Worm (Caenorhabditis elegans): ENCODE results near the gene C49C3.11.

The C49C3.11 gene

ce11 chrIV:17320445-17320844 lies 23.1 kb upstream of the C49C3.11 start, which contains the start of gene C49C3.4:
C49C3.4 (plus strand) TSS chrIV:17320795.
- TF ChIP-seq ceh-13 (GFP tag; optimal IDR thresholded peaks at IDR 0.05) (no peak), tra-4 (tag; optimal IDR thresholded peaks at IDR 0.05) (no peak), hmg-4 (GFP tag; optimal IDR thresholded peaks at IDR 0.05) (no peak), ets-7 (tag; optimal IDR thresholded peaks at IDR 0.05) (no peak), sea-1 (GFP tag; conservative IDR thresholded peaks at IDR 0.05) (no peak), hnd-1 (tag; optimal IDR thresholded peaks at IDR 0.05) (no peak), tbx-37 (GFP tag; conservative IDR thresholded peaks at IDR 0.05) (no peak), flt-1 (GFP tag; IDR thresholded peaks at IDR 0.05) (no peak), F13C5.2 (tag; optimal IDR thresholded peaks at IDR 0.05) (no peak), pes-1 (GFP tag; IDR thresholded peaks at IDR 0.05) (no peak), ceh-36 (tag; optimal IDR thresholded peaks at IDR 0.05) (no peak)

ce11 chrIV:17328834-17329233 lies 14.7 kb upstream of the C49C3.11 start, which contains the start of gene ceh-88:
ceh-88 (plus strand) TSS chrIV:17329188.
- TF ChIP-seq aly-1 (tag; optimal IDR thresholded peaks at IDR 0.05), result no peak
- no peak for TF ChIP-seq ceh-36 (tag; optimal IDR thresholded peaks at IDR 0.05)
- TF ChIP-seq pes-1 (GFP tag; IDR thresholded peaks at IDR 0.05), result no peak
- TF ChIP-seq ets-7 (tag; optimal IDR thresholded peaks at IDR 0.05), result no peak
- no peak for TF ChIP-seq hmg-4 (GFP tag; optimal IDR thresholded peaks at IDR 0.05)
- no peak for TF ChIP-seq scrt-1 (GFP tag; IDR thresholded peaks at IDR 0.05)
- no peak for TF ChIP-seq sea-1 (GFP tag; conservative IDR thresholded peaks at IDR 0.05)
- TF ChIP-seq B0310.2 (tag; optimal IDR thresholded peaks at IDR 0.05), result no peak
- no peak for TF ChIP-seq ceh-13 (GFP tag; optimal IDR thresholded peaks at IDR 0.05)
- TF ChIP-seq ama-1 (optimal IDR thresholded peaks at IDR 0.05), result no peak
- no peak for TF ChIP-seq tra-4 (tag; optimal IDR thresholded peaks at IDR 0.05)
- no peak for TF ChIP-seq tbx-37 (GFP tag; conservative IDR thresholded peaks at IDR 0.05)
- no peak for TF ChIP-seq hmbx-1 (tag; optimal IDR thresholded peaks at IDR 0.05)
- no peak for TF ChIP-seq flt-1 (GFP tag; IDR thresholded peaks at IDR 0.05)

ce11 chrIV:17331100-17331577 lies 12.4 kb upstream of the C49C3.11 start, which contains the start of gene C49C3.6:
C49C3.6 (plus strand) TSS chrIV:17331527.
- TF ChIP-seq tbx-37 (GFP tag; conservative IDR thresholded peaks at IDR 0.05) (no peak), hmbx-1 (tag; optimal IDR thresholded peaks at IDR 0.05) (no peak)

- no peak for TF ChIP-seq ceh-36 (tag; optimal IDR thresholded peaks at IDR 0.05)
- no peak for TF ChIP-seq sea-1 (GFP tag; conservative IDR thresholded peaks at IDR 0.05)
- no peak for TF ChIP-seq hmbx-1 (tag; optimal IDR thresholded peaks at IDR 0.05)
- TF ChIP-seq hmg-4 (GFP tag; optimal IDR thresholded peaks at IDR 0.05), result no peak
- TF ChIP-seq tbx-11 (GFP tag; IDR thresholded peaks at IDR 0.05), result no peak
- no peak for TF ChIP-seq flt-1 (GFP tag; IDR thresholded peaks at IDR 0.05)
- no peak for TF ChIP-seq aly-1 (tag; optimal IDR thresholded peaks at IDR 0.05)
- TF ChIP-seq F13C5.2 (tag; optimal IDR thresholded peaks at IDR 0.05), result no peak
- TF ChIP-seq ama-1 (optimal IDR thresholded peaks at IDR 0.05), result no peak
- no peak for TF ChIP-seq hnd-1 (tag; optimal IDR thresholded peaks at IDR 0.05)
- no peak for TF ChIP-seq tra-4 (tag; optimal IDR thresholded peaks at IDR 0.05)
- TF ChIP-seq ets-7 (tag; optimal IDR thresholded peaks at IDR 0.05), result no peak
- TF ChIP-seq ceh-13 (GFP tag; optimal IDR thresholded peaks at IDR 0.05), result no peak
Measured at ce11 chrIV:17332261-17332660, 11.3 kb upstream of the C49C3.11 start, which contains the start of gene C49C3.7. C49C3.7 (plus strand) TSS chrIV:17332561.

ce11 chrIV:17333542-17334281 lies 9.9 kb upstream of the C49C3.11 start, which contains the start of gene C49C3.15:
C49C3.15 (plus strand) TSS chrIV:17334231.
- no peak for TF ChIP-seq sea-1 (GFP tag; conservative IDR thresholded peaks at IDR 0.05)
- TF ChIP-seq scrt-1 (GFP tag; IDR thresholded peaks at IDR 0.05), result no peak
- no peak for TF ChIP-seq tbx-11 (GFP tag; IDR thresholded peaks at IDR 0.05)
- no peak for TF ChIP-seq hmg-4 (GFP tag; optimal IDR thresholded peaks at IDR 0.05)

- TF ChIP-seq tra-4 (tag; optimal IDR thresholded peaks at IDR 0.05) (no peak), flt-1 (GFP tag; IDR thresholded peaks at IDR 0.05) (no peak), scrt-1 (GFP tag; IDR thresholded peaks at IDR 0.05) (no peak), sea-1 (GFP tag; conservative IDR thresholded peaks at IDR 0.05) (no peak), pes-1 (GFP tag; IDR thresholded peaks at IDR 0.05) (no peak), ama-1 (optimal IDR thresholded peaks at IDR 0.05) (no peak), ceh-13 (GFP tag; optimal IDR thresholded peaks at IDR 0.05) (no peak), F13C5.2 (tag; optimal IDR thresholded peaks at IDR 0.05) (no peak)
Measured at ce11 chrIV:17335031-17335430, 8.6 kb upstream of the C49C3.11 start, which contains the start of gene C49C3.8. C49C3.8 (plus strand) TSS chrIV:17335203.

- TF ChIP-seq hmbx-1 (tag; optimal IDR thresholded peaks at IDR 0.05), result no peak
- TF ChIP-seq ets-7 (tag; optimal IDR thresholded peaks at IDR 0.05), result no peak
- TF ChIP-seq ama-1 (optimal IDR thresholded peaks at IDR 0.05), result no peak
- TF ChIP-seq hmg-4 (GFP tag; optimal IDR thresholded peaks at IDR 0.05), result no peak
- TF ChIP-seq ceh-13 (GFP tag; optimal IDR thresholded peaks at IDR 0.05), result no peak
- no peak for TF ChIP-seq pes-1 (GFP tag; IDR thresholded peaks at IDR 0.05)
- TF ChIP-seq tbx-11 (GFP tag; IDR thresholded peaks at IDR 0.05), result no peak
- no peak for TF ChIP-seq ceh-36 (tag; optimal IDR thresholded peaks at IDR 0.05)
- TF ChIP-seq tbx-37 (GFP tag; conservative IDR thresholded peaks at IDR 0.05), result no peak
- no peak for TF ChIP-seq B0310.2 (tag; optimal IDR thresholded peaks at IDR 0.05)
- TF ChIP-seq hnd-1 (tag; optimal IDR thresholded peaks at IDR 0.05), result no peak
- TF ChIP-seq F13C5.2 (tag; optimal IDR thresholded peaks at IDR 0.05), result no peak
- no peak for TF ChIP-seq scrt-1 (GFP tag; IDR thresholded peaks at IDR 0.05)
- no peak for TF ChIP-seq tra-4 (tag; optimal IDR thresholded peaks at IDR 0.05)
- no peak for TF ChIP-seq aly-1 (tag; optimal IDR thresholded peaks at IDR 0.05)
- TF ChIP-seq sea-1 (GFP tag; conservative IDR thresholded peaks at IDR 0.05), result no peak
Measured at ce11 chrIV:17338920-17339510, 4.6 kb upstream of the C49C3.11 start, which contains the start of gene C49C3.10. C49C3.10 (minus strand) TSS chrIV:17338970.
